Worm (Caenorhabditis elegans) whole organism, early embryonic: Measurements from ENCODE around the gene ccch-3.

Experiments
- B0310.2 ChIP-seq: sonication (generic microtip); optimal IDR thresholded peaks from 2 replicates; lab custom pipeline; 2016; ENCODE audit warnings: mild to moderate bottlenecking, missing genetic modification characterization, missing compliant biosample characterization
- F13C5.2 ChIP-seq: sonication (generic microtip); optimal IDR thresholded peaks from 2 replicates; lab custom pipeline; 2017; ENCODE audit warnings: mild to moderate bottlenecking, missing genetic modification characterization, inconsistent platforms, missing compliant biosample characterization
- aly-1 ChIP-seq: sonication (generic microtip); optimal IDR thresholded peaks from 2 replicates; lab custom pipeline; 2016; ENCODE audit warnings: missing genetic modification characterization, missing compliant biosample characterization
- ama-1 ChIP-seq: fragments of 150-350 bp; optimal IDR thresholded peaks from 2 replicates; lab custom pipeline; 2014
- ceh-13 ChIP-seq: fragments of 200-800 bp; sonication (Bioruptor generic); optimal IDR thresholded peaks from 2 replicates; lab custom pipeline; 2018; ENCODE audit warnings: mild to moderate bottlenecking, missing genetic modification characterization, missing compliant biosample characterization
- ceh-36 ChIP-seq: sonication (generic microtip); optimal IDR thresholded peaks from 2 replicates; lab custom pipeline; 2016; ENCODE audit warnings: missing genetic modification characterization, inconsistent platforms, missing compliant biosample characterization
- ets-7 ChIP-seq: sonication (generic microtip); optimal IDR thresholded peaks from 2 replicates; lab custom pipeline; 2016; ENCODE audit warnings: missing genotype, missing genetic modification characterization, missing compliant biosample characterization
- flt-1 ChIP-seq: fragments of 200-800 bp; sonication (Bioruptor generic); IDR thresholded peaks from 2 replicates; pipeline ENCODE4 v1.3.6; 2022; ENCODE audit warnings: missing genetic modification characterization, missing compliant biosample characterization
- hmbx-1 ChIP-seq: sonication (generic microtip); optimal IDR thresholded peaks from 2 replicates; lab custom pipeline; 2016; ENCODE audit warnings: mild to moderate bottlenecking, missing genetic modification characterization, missing compliant biosample characterization
- hmg-4 ChIP-seq: fragments of 200-800 bp; sonication (Bioruptor generic); optimal IDR thresholded peaks from 2 replicates; lab custom pipeline; 2018; ENCODE audit warnings: mild to moderate bottlenecking, missing genetic modification characterization, missing compliant biosample characterization
- hnd-1 ChIP-seq: sonication (generic microtip); optimal IDR thresholded peaks from 2 replicates; lab custom pipeline; 2016; ENCODE audit warnings: missing genetic modification characterization, missing compliant biosample characterization
- pes-1 ChIP-seq: fragments of 200-800 bp; sonication (Bioruptor generic); IDR thresholded peaks from 2 replicates; pipeline ENCODE4 v1.3.6; 2022; ENCODE audit warnings: missing genetic modification reagents, missing genetic modification characterization, missing compliant biosample characterization
- scrt-1 ChIP-seq: fragments of 200-800 bp; sonication (Bioruptor generic); IDR thresholded peaks from 2 replicates; pipeline ENCODE4 v1.3.6; 2022; ENCODE audit warnings: missing genetic modification characterization, missing compliant biosample characterization
- sea-1 ChIP-seq: fragments of 200-800 bp; sonication (Bioruptor generic); conservative IDR thresholded peaks from 2 replicates; pipeline ENCODE4 v1.3.6; 2022; ENCODE audit warnings: missing genetic modification characterization, missing compliant biosample characterization
- tbx-11 ChIP-seq: fragments of 200-800 bp; sonication (Bioruptor generic); IDR thresholded peaks from 2 replicates; pipeline ENCODE4 v1.3.6; 2022; ENCODE audit warnings: missing genetic modification characterization, missing compliant biosample characterization
- tbx-37 ChIP-seq: fragments of 200-800 bp; sonication (Bioruptor generic); conservative IDR thresholded peaks from 2 replicates; pipeline ENCODE4 v1.3.6; 2022; ENCODE audit warnings: missing genetic modification reagents, missing genetic modification characterization, missing compliant biosample characterization
- tra-4 ChIP-seq: sonication (generic microtip); optimal IDR thresholded peaks from 2 replicates; lab custom pipeline; 2017; ENCODE audit warnings: missing genetic modification characterization, missing compliant biosample characterization

The ccch-3 gene

ce11 chrV:12670607-12671006 is 11.1 kb upstream of the ccch-3 start, which contains the start of gene srx-116:
srx-116 (plus strand) TSS chrV:12670907.
- no peak for TF ChIP-seq tbx-37 (GFP tag; lab: Robert Waterston, UW)
- TF ChIP-seq pes-1 (GFP tag; lab: Robert Waterston, UW) = no peak
- TF ChIP-seq ama-1 (lab: Kevin White, UChicago) = no peak
- TF ChIP-seq hnd-1 (tag; lab: Kevin White, UChicago) = no peak
- no peak for TF ChIP-seq ceh-13 (GFP tag; lab: Kevin White, UChicago)
- no peak for TF ChIP-seq ets-7 (tag; lab: Kevin White, UChicago)
- TF ChIP-seq hmbx-1 (tag; lab: Kevin White, UChicago) = no peak
- TF ChIP-seq flt-1 = no peak
- no peak for TF ChIP-seq ceh-36 (tag; lab: Kevin White, UChicago)
- TF ChIP-seq tbx-11 (GFP tag; lab: Robert Waterston, UW) = no peak

DNA sequence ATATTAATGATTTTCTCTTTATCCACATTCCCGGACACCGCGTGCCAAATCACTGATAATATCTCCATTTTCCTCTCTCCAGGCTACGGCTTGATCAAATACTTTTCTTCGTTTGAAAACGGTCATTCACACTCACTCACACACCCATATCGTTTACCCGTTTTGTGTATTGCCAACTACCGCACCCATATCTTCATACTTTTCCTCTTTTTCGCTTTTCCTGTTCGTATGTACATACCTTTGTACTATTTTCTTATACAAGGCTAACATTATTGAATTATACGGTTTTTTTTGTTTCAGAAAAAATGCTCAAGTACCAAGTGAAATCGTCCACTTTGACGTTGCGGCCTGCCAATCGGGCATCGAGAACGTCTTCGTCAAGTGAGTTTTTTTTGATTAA is 8.4 kb upstream of the ccch-3 start, which contains the start of gene W05B10.4:
Gene W05B10.4 (plus strand): TSS at position 301 of the 400 bp plus-strand sequence.
- TF ChIP-seq pes-1 (GFP tag; lab: Robert Waterston, UW) = no peak

DNA sequence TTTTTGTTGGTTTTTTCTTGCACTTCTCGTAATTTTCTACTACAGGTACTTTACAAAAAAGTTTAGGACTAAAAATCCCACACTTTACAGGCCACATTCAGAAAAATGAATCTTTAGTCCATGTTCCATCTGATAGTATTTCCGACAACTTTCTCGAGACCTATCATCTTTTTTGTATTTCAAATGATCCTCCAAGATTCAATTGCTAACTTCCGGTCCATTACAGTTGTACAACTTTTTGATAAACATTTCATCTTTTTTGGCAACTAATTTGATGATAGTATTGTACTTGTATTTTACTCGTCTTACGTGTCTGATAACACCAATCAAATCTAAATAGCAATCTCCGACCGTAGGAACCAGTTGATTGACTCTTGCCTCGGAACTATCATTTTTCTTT is 7.9 kb upstream of the ccch-3 start:
- TF ChIP-seq scrt-1 (GFP tag; lab: Robert Waterston, UW) = no peak

DNA sequence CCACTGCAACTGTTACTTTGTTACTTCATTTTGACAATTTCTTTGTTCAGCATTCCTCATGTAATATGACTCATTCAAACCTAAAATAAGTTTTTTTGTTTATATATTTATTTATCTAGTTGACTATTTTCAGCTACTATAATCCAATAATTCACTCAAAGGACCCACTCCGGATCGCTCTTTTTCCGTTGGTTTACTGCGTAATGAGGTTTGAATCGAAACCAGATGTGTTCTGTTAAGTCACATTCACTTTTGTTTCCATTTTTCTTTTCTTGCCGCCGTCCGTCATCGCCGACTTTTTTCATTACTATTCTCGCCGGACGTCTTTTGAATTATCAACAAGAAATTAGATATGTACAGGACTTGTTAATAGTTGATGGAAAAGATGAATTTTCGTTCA is 3.9 kb upstream of the ccch-3 start:
- no peak for TF ChIP-seq ceh-36 (tag; lab: Kevin White, UChicago)
- TF ChIP-seq ets-7 (tag; lab: Kevin White, UChicago) = no peak
- TF ChIP-seq aly-1 (tag; lab: Kevin White, UChicago) = no peak
- TF ChIP-seq ama-1 (lab: Kevin White, UChicago) = no peak
- no peak for TF ChIP-seq tbx-37 (GFP tag; lab: Robert Waterston, UW)
- TF ChIP-seq flt-1 = no peak
- no peak for TF ChIP-seq B0310.2 (tag; lab: Kevin White, UChicago)
- TF ChIP-seq tbx-11 (GFP tag; lab: Robert Waterston, UW) = no peak
- TF ChIP-seq tra-4 (tag; lab: Kevin White, UChicago) = no peak
- TF ChIP-seq hnd-1 (tag; lab: Kevin White, UChicago) = no peak
- TF ChIP-seq sea-1 (GFP tag; lab: Robert Waterston, UW) = no peak
- TF ChIP-seq pes-1 (GFP tag; lab: Robert Waterston, UW) = no peak
- TF ChIP-seq hmbx-1 (tag; lab: Kevin White, UChicago) = no peak
- TF ChIP-seq hmg-4 (GFP tag; lab: Kevin White, UChicago) = no peak
- no peak for TF ChIP-seq F13C5.2
- TF ChIP-seq scrt-1 (GFP tag; lab: Robert Waterston, UW) = no peak
- no peak for TF ChIP-seq ceh-13 (GFP tag; lab: Kevin White, UChicago)

DNA sequence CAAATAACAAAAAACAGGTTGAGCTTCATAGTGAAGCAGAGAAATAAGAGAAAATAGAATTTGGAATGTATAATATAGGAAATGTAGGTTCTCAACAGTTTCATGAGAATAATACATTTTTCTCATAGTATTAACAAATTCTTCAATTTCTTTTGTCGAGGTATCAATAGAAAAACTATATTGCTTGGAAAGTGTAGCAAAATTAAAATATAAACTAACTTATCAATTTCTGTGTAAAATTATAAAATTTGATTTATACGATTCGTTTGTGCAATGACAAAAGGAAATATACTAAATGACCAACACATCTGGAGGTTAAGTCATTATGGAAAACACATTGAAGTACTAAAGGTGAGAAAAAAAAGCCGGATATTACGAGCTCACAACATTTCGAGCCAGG is 2.1 kb upstream of the ccch-3 start, which contains the start of gene W05B10.3:
Gene W05B10.3 (minus strand): TSS at position 101 of the 400 bp plus-strand sequence.
- TF ChIP-seq B0310.2 (tag; lab: Kevin White, UChicago) = no peak

DNA sequence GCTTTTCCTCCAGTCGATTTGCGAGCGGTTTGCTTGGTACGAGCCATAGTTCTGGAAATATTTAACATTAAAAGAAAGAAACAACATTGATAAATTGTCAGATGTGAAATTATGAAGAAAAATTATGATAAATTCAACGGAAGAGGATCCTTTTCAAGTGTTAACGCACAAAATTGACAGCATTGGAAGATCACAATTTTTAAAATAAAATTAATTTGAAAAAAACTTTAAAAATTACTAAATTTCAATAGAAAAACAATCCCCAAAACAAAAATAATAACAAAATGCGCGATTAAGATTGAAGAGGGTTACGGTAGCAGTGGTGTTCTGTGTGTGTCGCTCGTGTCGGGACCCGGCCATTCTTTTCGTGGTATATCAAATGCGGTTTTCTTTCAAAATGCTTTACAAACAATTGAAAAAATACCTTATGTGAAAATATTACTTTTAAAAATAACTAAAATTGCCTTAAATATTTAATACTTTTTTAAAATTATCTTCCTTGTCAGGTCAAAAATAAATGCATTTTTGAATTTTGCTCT is 862 bp upstream of the ccch-3 start, which contains the start of gene his-74:
Gene his-74 (minus strand): TSS at position 51 of the 539 bp plus-strand sequence.
- TF ChIP-seq ama-1 (lab: Kevin White, UChicago) (no peak), ceh-13 (GFP tag; lab: Kevin White, UChicago) (no peak), hmbx-1 (tag; lab: Kevin White, UChicago) (no peak), tbx-37 (GFP tag; lab: Robert Waterston, UW) (no peak), scrt-1 (GFP tag; lab: Robert Waterston, UW) (no peak), pes-1 (GFP tag; lab: Robert Waterston, UW) (no peak), tbx-11 (GFP tag; lab: Robert Waterston, UW) (no peak), hmg-4 (GFP tag; lab: Kevin White, UChicago) (no peak), flt-1 (no peak), sea-1 (GFP tag; lab: Robert Waterston, UW) (no peak), ets-7 (tag; lab: Kevin White, UChicago) (no peak)

- TF ChIP-seq ets-7 (tag; lab: Kevin White, UChicago) (no peak), flt-1 (no peak), ceh-13 (GFP tag; lab: Kevin White, UChicago) (no peak), F13C5.2 (no peak), tbx-37 (GFP tag; lab: Robert Waterston, UW) (no peak), hmbx-1 (tag; lab: Kevin White, UChicago) (no peak), scrt-1 (GFP tag; lab: Robert Waterston, UW) (no peak), sea-1 (GFP tag; lab: Robert Waterston, UW) (no peak), hmg-4 (GFP tag; lab: Kevin White, UChicago) (no peak), hnd-1 (tag; lab: Kevin White, UChicago) (no peak), pes-1 (GFP tag; lab: Robert Waterston, UW) (no peak), tbx-11 (GFP tag; lab: Robert Waterston, UW) (no peak), B0310.2 (tag; lab: Kevin White, UChicago) (no peak), aly-1 (tag; lab: Kevin White, UChicago) (no peak), tra-4 (tag; lab: Kevin White, UChicago) (no peak), ama-1 (lab: Kevin White, UChicago) (no peak), ceh-36 (tag; lab: Kevin White, UChicago) (no peak)
These were observed 1.3 kb downstream of the ccch-3 start, which contains the start of gene W05B10.6 for ce11 chrV:12658142-12658541. W05B10.6 (minus strand) TSS chrV:12658242.

DNA sequence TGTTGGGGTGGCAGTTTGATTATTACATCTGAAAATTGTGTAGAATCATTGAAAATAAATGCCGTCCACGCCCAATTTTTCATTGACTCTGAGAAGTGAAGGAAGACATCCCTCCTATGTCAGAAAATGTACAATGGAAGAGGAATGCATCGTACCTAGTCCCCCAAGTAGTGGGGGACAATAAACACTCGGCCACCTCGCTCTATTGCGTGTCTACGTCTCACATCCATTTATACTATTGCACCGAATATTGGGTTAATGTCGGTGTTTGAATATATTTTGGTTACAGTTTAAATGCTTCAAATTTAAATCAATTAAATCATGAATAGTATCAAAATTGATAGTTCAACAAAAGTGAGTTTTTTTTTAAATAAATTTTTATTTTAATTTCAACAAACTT is 9.9 kb downstream of the ccch-3 start, which contains the start of gene lin-25:
Gene lin-25 (plus strand): TSS at position 290 of the 400 bp plus-strand sequence.
- no peak for TF ChIP-seq B0310.2 (tag; lab: Kevin White, UChicago)
- no peak for TF ChIP-seq pes-1 (GFP tag; lab: Robert Waterston, UW)
- no peak for TF ChIP-seq ceh-13 (GFP tag; lab: Kevin White, UChicago)
- TF ChIP-seq sea-1 (GFP tag; lab: Robert Waterston, UW) = no peak
- no peak for TF ChIP-seq hmbx-1 (tag; lab: Kevin White, UChicago)
- TF ChIP-seq hnd-1 (tag; lab: Kevin White, UChicago) = no peak
- no peak for TF ChIP-seq hmg-4 (GFP tag; lab: Kevin White, UChicago)
- no peak for TF ChIP-seq aly-1 (tag; lab: Kevin White, UChicago)
- no peak for TF ChIP-seq ama-1 (lab: Kevin White, UChicago)
- TF ChIP-seq F13C5.2 = no peak
- no peak for TF ChIP-seq tra-4 (tag; lab: Kevin White, UChicago)
- TF ChIP-seq ets-7 (tag; lab: Kevin White, UChicago) = no peak
- TF ChIP-seq ceh-36 (tag; lab: Kevin White, UChicago) = no peak
- no peak for TF ChIP-seq tbx-37 (GFP tag; lab: Robert Waterston, UW)
- no peak for TF ChIP-seq flt-1
- TF ChIP-seq tbx-11 (GFP tag; lab: Robert Waterston, UW) = no peak
